Worm (Caenorhabditis elegans) whole organism, midembryonic: ENCODE data around the gene W07A12.8.

ENCODE experiments used
- T22C8.4 ChIP-seq: fragments of 200-800 bp; sonication (Bioruptor generic); IDR thresholded peaks from 2 replicates; pipeline ENCODE4 v1.3.6; 2022; ENCODE audit warnings: missing genetic modification characterization, missing compliant biosample characterization
- cog-1 ChIP-seq: sonication (generic microtip); optimal IDR thresholded peaks from 2 replicates; lab custom pipeline; 2016; ENCODE audit warnings: missing genetic modification characterization, missing compliant biosample characterization
- flt-1 ChIP-seq: fragments of 200-800 bp; sonication (Bioruptor generic); IDR thresholded peaks from 2 replicates; pipeline ENCODE4 v1.3.6; 2022; ENCODE audit warnings: missing genetic modification characterization, missing compliant biosample characterization
- klf-2 ChIP-seq: fragments of 200-800 bp; sonication (Bioruptor generic); conservative IDR thresholded peaks from 2 replicates; pipeline ENCODE4 v1.3.6; 2022; ENCODE audit warnings: missing genetic modification reagents, missing genetic modification characterization, missing compliant biosample characterization
- med-1 ChIP-seq: sonication (generic microtip); optimal IDR thresholded peaks from 2 replicates; lab custom pipeline; 2017; ENCODE audit warnings: missing genetic modification characterization, mild to moderate bottlenecking, missing compliant biosample characterization, antibody characterized with exemption, missing genetic modification reagents; ENCODE audit not compliant: insufficient read depth
- ref-1 ChIP-seq: fragments of 200-800 bp; sonication (Bioruptor generic); conservative IDR thresholded peaks from 2 replicates; pipeline ENCODE4 v1.3.6; 2022; ENCODE audit warnings: missing genetic modification reagents, missing genetic modification characterization, missing compliant biosample characterization
- tab-1 ChIP-seq: fragments of 200-800 bp; sonication (Bioruptor generic); IDR thresholded peaks from 2 replicates; pipeline ENCODE4 v1.3.6; 2022; ENCODE audit warnings: missing genetic modification characterization, missing compliant biosample characterization
- ztf-23 ChIP-seq: fragments of 200-800 bp; sonication (Bioruptor generic); IDR thresholded peaks from 2 replicates; pipeline ENCODE4 v1.3.6; 2022; ENCODE audit warnings: missing genetic modification reagents, missing genetic modification characterization, missing compliant biosample characterization
- ztf-29 ChIP-seq: fragments of 200-800 bp; sonication (Bioruptor generic); IDR thresholded peaks from 2 replicates; pipeline ENCODE4 v1.3.6; 2022; ENCODE audit warnings: missing genetic modification reagents, missing genetic modification characterization, missing compliant biosample characterization

W07A12.8 gene

DNA sequence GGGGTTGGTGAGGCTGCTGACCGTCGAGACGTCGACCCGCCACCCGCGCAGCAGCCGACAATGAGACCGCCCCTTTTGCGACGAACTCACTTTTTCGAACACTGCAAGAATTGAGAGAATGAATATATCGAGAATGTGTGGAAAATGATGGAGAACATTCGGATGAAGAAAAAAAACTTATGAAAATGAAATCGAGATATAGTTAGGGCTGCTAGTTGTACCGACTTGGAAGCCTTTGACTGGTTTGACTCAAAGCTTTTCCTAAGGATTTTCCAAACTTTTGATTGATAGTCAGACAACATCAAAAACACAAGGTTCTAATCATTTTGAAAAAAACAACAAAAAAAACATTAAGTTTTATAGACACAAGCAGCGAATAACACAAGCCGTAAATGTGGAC lies 22.8 kb upstream of the W07A12.8 start, which contains the start of gene sym-2:
Gene sym-2, minus strand, starts transcription at position 101 of the 400 bp plus-strand sequence.
- TF ChIP-seq med-1 (GFP tag; lab: Kevin White, UChicago) = no peak
- TF ChIP-seq ztf-29 (GFP tag; lab: Robert Waterston, UW) = no peak
- TF ChIP-seq flt-1 (GFP tag; lab: Robert Waterston, UW) = no peak
- no peak for TF ChIP-seq T22C8.4 (GFP tag; lab: Robert Waterston, UW)
- TF ChIP-seq tab-1 = no peak
- no peak for TF ChIP-seq cog-1 (tag; lab: Kevin White, UChicago)
- no peak for TF ChIP-seq klf-2

DNA sequence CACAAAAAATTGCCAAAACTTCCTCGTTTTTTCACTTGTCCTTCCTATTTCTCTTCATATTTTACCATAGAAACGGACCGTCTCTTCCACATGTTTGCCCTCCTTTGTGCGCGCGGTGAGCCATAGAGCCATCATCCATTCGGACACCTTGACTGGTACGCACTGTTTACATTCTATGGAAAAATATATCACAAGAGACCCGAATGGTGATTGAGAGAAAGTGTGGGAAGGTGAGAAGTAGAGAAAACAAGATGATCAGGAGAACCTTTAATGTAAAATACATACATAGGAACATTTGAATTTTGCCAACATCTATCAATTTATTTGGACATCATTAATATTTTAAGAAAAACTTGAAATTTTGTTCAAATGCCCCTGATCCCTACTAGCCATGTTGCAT lies 20.3 kb upstream of the W07A12.8 start:
- TF ChIP-seq med-1 (GFP tag; lab: Kevin White, UChicago) (no peak), ztf-23 (GFP tag; lab: Robert Waterston, UW) (no peak), tab-1 (no peak), T22C8.4 (GFP tag; lab: Robert Waterston, UW) (no peak), klf-2 (no peak), ref-1 (GFP tag; lab: Robert Waterston, UW) (no peak), cog-1 (tag; lab: Kevin White, UChicago) (no peak), flt-1 (GFP tag; lab: Robert Waterston, UW) (no peak), ztf-29 (GFP tag; lab: Robert Waterston, UW) (no peak)

DNA sequence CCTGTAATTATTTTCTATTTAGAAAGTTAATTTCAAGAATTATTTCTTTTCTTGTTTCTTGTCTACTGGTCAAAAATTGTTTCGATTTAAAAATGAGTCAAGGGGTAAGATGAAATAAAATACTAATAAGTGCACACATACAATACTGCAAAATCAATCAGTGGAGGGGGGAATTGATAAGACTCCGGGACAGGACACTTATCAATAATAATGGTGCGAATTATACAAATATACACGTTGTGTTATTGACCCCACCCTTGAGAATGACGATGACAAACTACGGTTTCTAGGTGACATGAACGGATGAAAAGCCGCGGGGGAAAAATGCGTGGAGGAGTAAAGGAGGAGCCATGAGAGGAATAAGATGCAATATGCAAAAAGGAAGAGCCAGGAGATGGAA lies 15.5 kb upstream of the W07A12.8 start:
- TF ChIP-seq klf-2 (no peak), ztf-29 (GFP tag; lab: Robert Waterston, UW) (no peak), flt-1 (GFP tag; lab: Robert Waterston, UW) (no peak), ztf-23 (GFP tag; lab: Robert Waterston, UW) (no peak), T22C8.4 (GFP tag; lab: Robert Waterston, UW) (no peak), cog-1 (tag; lab: Kevin White, UChicago) (no peak), med-1 (GFP tag; lab: Kevin White, UChicago) (no peak), tab-1 (no peak), ref-1 (GFP tag; lab: Robert Waterston, UW) (no peak)

DNA sequence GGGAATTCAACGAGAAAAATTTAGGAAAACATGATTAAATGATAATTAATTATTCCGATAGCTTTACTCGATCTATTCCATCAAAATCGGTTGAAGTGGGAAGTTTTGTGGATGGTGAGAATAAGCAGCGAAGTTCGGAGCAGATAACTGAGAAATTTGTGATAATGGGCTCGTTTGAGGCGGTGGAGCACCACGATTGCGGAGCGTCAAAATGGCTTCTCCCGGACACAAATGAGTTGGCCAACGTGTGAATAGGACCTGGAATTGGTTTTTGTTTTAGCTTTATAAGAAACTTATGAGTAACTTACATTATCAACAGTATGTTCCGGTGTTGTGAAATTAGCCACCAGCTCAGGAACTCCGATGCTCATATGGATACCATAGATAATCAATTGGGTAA lies 13.2 kb upstream of the W07A12.8 start:
- TF ChIP-seq tab-1 (peak; percentile 61; the same call in 1 of the 2 replicates), klf-2 (no peak), ztf-29 (GFP tag; lab: Robert Waterston, UW) (no peak), T22C8.4 (GFP tag; lab: Robert Waterston, UW) (no peak), flt-1 (GFP tag; lab: Robert Waterston, UW) (no peak), ref-1 (GFP tag; lab: Robert Waterston, UW) (no peak), med-1 (GFP tag; lab: Kevin White, UChicago) (no peak), ztf-23 (GFP tag; lab: Robert Waterston, UW) (no peak), cog-1 (tag; lab: Kevin White, UChicago) (no peak)

DNA sequence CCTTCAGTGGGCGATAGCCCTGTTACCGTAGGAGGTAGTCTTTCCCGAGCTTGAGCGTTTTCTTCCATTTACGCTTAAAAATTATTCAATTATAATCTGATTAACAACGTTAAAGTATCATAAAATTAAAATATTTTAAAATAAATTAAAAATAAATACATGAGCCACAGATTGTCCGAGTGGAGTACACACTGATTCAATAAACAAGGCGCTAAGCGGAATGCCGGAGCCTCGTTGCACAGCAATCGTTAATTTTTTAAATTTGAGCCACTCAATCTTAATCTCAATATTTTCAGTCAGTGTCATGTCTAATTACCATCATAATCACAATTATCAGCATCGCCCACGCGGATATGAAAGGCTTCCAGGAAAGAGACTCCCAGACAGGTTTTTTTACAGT lies 11.5 kb upstream of the W07A12.8 start, which contains the start of the genes sec-5 and pir-1:
Gene sec-5, minus strand, starts transcription at position 73 of the 400 bp plus-strand sequence.
Gene pir-1, plus strand, starts transcription at position 221 of the 400 bp plus-strand sequence.
- TF ChIP-seq flt-1 (GFP tag; lab: Robert Waterston, UW) (0 out of 2 replicates have a peak, but pooled peaks have one; percentile 26), ref-1 (GFP tag; lab: Robert Waterston, UW) (no peak), tab-1 (no peak)

DNA sequence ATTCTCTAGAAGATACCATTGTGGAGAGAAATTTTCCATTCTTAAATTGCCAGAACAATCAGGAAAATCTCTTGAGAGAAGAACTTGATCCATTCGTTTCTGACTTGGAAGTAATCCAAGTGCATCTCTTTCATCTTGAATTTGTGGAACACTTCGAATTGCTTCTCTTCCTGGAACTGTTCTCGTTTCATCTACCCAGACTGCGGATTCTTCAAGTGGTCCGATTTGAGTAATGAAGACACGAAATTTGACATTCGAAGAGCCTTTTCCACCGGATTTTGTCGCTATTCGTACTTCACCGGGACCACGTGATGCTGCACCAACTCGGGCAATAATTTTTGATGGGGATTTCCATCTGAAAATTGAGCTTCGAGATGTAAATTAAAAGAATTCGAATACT lies 10.9 kb upstream of the W07A12.8 start:
- TF ChIP-seq tab-1 = no peak

DNA sequence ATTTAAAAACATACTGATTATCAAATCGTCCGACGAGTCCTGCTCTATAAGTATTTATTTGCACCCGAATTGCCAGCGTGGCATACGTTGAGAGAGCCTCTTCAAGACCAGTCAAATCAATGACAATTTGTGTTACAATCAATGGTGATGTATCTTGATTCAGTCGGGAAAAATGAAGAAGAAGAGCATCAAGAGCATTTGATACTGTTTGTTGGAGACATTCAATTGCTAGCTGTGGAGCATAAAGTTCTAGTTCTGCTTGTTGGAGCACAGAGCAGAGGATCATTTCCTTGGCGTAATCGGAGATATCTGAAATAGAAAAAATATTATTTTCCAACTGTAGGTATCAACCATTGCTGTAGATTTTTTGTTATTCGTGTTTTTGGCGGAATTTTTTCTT lies 7.9 kb upstream of the W07A12.8 start:
- TF ChIP-seq ztf-23 (GFP tag; lab: Robert Waterston, UW) (no peak), T22C8.4 (GFP tag; lab: Robert Waterston, UW) (no peak), med-1 (GFP tag; lab: Kevin White, UChicago) (no peak), klf-2 (no peak), tab-1 (no peak), cog-1 (tag; lab: Kevin White, UChicago) (no peak), flt-1 (GFP tag; lab: Robert Waterston, UW) (no peak), ztf-29 (GFP tag; lab: Robert Waterston, UW) (no peak), ref-1 (GFP tag; lab: Robert Waterston, UW) (no peak)

DNA sequence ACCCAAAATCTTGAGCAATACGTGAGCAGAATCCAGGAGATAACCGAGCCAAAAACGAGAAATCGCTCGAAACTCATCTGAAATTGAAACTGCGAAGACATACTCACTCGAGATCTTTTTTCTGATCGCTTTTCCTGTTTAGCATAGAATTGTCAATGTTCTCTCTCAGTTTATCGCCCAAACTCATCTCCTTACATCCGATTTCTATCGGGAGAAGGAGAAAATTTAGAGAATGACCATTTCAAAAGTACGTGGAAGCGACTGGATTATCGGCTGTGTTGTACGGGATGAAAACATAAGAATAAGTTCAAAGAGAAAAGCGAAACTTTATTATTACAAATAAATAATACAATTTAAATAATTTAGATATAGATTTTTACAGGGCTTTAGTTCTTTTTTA lies 7.2 kb upstream of the W07A12.8 start, which contains the start of gene T23G7.2:
Gene T23G7.2, minus strand, starts transcription at position 101 of the 400 bp plus-strand sequence.
- TF ChIP-seq med-1 (GFP tag; lab: Kevin White, UChicago) = no peak
- no peak for TF ChIP-seq ztf-23 (GFP tag; lab: Robert Waterston, UW)
- TF ChIP-seq klf-2 = no peak

DNA sequence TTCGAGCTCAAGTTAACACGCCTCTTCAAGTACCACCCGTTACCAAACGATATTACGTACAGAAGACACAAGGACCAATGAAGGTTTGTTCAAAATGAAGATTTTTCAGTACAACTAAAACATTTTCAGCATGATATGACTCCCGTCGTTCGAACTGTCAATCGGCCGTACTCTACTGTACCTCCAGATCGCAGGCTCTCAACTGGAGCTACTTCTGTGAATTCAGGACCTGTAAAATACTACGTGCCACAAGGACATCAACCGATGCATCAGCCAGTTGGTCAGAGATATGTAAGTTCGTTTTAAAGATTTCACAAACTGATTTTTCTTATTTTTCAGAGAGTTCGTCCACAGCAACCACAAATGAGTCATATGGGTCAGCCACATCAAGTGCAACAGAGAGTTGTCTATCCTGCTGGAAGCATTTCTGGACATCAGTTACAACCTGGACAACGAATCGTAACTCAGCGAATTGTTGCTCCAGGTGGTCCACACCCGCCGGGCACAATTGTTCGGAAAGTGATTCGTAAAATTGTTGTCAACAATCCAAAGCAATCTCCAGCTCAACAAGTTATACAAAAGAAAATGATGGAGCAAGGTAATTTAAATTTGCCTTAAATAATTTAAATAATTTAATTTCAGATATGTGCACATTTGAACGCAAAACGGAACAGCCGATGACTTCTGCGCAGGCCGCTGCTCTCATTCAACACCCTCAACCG lies 6.0 kb upstream of the W07A12.8 start:
- TF ChIP-seq med-1 (GFP tag; lab: Kevin White, UChicago) (no peak), tab-1 (no peak), klf-2 (no peak), T22C8.4 (GFP tag; lab: Robert Waterston, UW) (no peak), ztf-23 (GFP tag; lab: Robert Waterston, UW) (no peak), flt-1 (GFP tag; lab: Robert Waterston, UW) (no peak), ref-1 (GFP tag; lab: Robert Waterston, UW) (no peak)

DNA sequence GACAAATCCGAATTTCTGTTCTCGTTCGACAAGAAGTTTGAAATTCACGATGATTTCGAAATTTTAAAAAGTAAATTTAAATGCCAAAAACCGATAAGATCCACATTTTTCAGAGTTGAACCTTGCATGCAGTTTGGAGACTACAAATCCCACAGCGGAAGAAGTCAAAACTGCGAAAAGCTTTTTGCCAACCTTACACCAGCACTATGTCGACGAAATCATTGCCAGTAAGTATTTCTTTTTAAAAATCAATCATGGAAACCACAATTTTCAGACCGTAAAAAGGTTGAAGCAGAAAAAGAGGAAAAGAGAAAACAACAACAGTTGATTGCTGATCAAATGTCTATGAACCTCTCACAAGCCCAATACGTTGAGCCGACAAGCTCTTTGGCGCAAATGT lies 5.2 kb upstream of the W07A12.8 start:
- no peak for TF ChIP-seq ztf-23 (GFP tag; lab: Robert Waterston, UW)
- TF ChIP-seq klf-2 = no peak
- TF ChIP-seq ztf-29 (GFP tag; lab: Robert Waterston, UW) = no peak
- no peak for TF ChIP-seq cog-1 (tag; lab: Kevin White, UChicago)
- no peak for TF ChIP-seq tab-1
- no peak for TF ChIP-seq flt-1 (GFP tag; lab: Robert Waterston, UW)
- TF ChIP-seq ref-1 (GFP tag; lab: Robert Waterston, UW) = no peak
- TF ChIP-seq med-1 (GFP tag; lab: Kevin White, UChicago) = no peak
- no peak for TF ChIP-seq T22C8.4 (GFP tag; lab: Robert Waterston, UW)
